Worm (Caenorhabditis elegans): ENCODE measurements around the gene sna-3.
A peak's percentile ranks its signal among the peaks of the same experiment; 100 is the strongest.

Gene sna-3

DNA sequence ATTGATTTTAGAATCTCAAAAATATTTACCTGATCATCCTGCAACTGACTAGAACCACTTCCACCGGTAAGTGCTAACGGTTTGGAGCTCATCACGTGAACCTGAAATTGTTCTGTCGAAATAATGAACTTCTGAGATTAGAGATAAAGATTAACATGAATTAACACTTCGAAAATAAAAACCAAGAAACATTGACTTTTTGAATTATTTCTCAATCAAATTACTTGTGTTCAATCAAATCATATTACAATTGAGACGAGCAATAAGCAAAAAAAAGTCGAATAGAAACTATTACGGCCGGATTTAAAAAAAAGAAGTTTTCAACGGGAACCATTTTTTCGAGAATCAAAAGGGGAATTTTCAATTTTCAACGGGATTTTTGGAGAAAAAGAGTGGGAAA lies 39.7 kb upstream of the sna-3 start, which contains the start of gene bcas-2:
TSS of gene bcas-2 (minus strand) at position 101 of the 400 bp plus-strand sequence.
- TF ChIP-seq snpc-1.2 (GFP tag; IDR thresholded peaks at IDR 0.05) (no peak), zag-1 (tag; optimal IDR thresholded peaks at IDR 0.05) (no peak), tra-1 (GFP tag; IDR thresholded peaks at IDR 0.05) (no peak)

DNA sequence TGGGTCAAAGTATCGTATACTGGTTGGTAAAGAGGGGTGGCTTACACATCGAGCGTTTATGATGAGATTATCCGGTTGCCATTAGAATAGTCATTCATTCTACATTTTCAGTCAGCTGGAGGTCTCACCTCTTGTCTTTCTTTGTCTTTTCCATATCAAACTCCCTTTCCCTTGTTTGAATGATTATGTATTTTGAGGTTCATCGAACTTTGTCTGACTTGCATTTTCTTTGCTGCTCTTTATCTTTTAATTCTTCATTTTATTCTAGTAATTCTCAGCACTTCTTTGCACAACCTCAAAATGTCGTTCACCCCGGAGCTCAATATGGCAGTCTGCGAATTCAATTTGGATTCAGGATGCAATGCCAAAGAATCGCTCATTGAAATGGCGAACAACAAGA lies 34.5 kb upstream of the sna-3 start, which contains the start of gene T12A2.3:
TSS of gene T12A2.3 (plus strand) at position 301 of the 400 bp plus-strand sequence.
- TF ChIP-seq set-16 (GFP tag; IDR thresholded peaks at IDR 0.05) (no peak), nhr-42 (GFP tag; IDR thresholded peaks at IDR 0.05) (no peak), tra-1 (GFP tag; IDR thresholded peaks at IDR 0.05) (no peak), F37D6.2 (tag; optimal IDR thresholded peaks at IDR 0.05) (no peak), lin-39 (tag; optimal IDR thresholded peaks at IDR 0.05) (no peak), ceh-20 (GFP tag; IDR thresholded peaks at IDR 0.05) (no peak), lin-38 (GFP tag; IDR thresholded peaks at IDR 0.05) (no peak), ceh-62 (tag; optimal IDR thresholded peaks at IDR 0.05) (no peak), lin-15B (tag; optimal IDR thresholded peaks at IDR 0.05) (no peak), unc-39 (tag; optimal IDR thresholded peaks at IDR 0.05) (no peak), attf-4 (tag; optimal IDR thresholded peaks at IDR 0.05) (no peak)

DNA sequence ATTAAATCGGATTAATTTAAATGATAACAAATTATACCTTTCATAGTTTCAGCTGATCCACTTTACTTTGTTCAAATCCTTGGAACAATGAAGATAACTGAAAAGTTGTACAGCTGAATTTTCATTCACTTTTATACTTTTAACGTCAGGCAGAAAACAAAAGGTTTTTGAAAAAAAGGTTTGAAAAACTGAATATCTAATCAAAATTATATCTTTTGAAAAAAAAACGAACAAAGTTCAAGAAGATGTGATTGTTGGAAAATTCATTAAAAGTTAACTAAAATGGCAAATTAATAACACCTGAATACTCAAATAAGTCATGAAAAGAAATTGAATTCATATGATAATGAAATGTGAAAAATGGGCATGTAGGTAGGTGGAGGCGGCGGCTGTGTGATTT lies 30.6 kb upstream of the sna-3 start, which contains the start of gene T12A2.21:
TSS of gene T12A2.21 (minus strand) at position 101 of the 400 bp plus-strand sequence.
- TF ChIP-seq attf-4 (tag; optimal IDR thresholded peaks at IDR 0.05) (no peak), zip-11 (GFP tag; IDR thresholded peaks at IDR 0.05) (no peak), daf-8 (GFP tag; IDR thresholded peaks at IDR 0.05) (no peak), Y5F2A.4 (GFP tag; optimal IDR thresholded peaks at IDR 0.05) (no peak), R02D3.7 (tag; optimal IDR thresholded peaks at IDR 0.05) (no peak), nhr-41 (GFP tag; IDR thresholded peaks at IDR 0.05) (no peak), T20F7.1 (GFP tag; optimal IDR thresholded peaks at IDR 0.05) (no peak), dpl-1 (GFP tag; optimal IDR thresholded peaks at IDR 0.05) (no peak), zfp-2 (tag; optimal IDR thresholded peaks at IDR 0.05) (no peak), F49E8.2 (tag; optimal IDR thresholded peaks at IDR 0.05; ENCODE audit: borderline replicate concordance) (no peak), saeg-2 (GFP tag; IDR thresholded peaks at IDR 0.05) (no peak), F37D6.2 (tag; optimal IDR thresholded peaks at IDR 0.05) (no peak), nhr-111 (GFP tag; optimal IDR thresholded peaks at IDR 0.05) (no peak), tag-97 (GFP tag; IDR thresholded peaks at IDR 0.05) (no peak), lsy-2 (tag; optimal IDR thresholded peaks at IDR 0.05) (no peak), hmg-1.1 (GFP tag; IDR thresholded peaks at IDR 0.05) (no peak), hlh-11 (tag; optimal IDR thresholded peaks at IDR 0.05) (no peak), cey-2 (tag; optimal IDR thresholded peaks at IDR 0.05; ENCODE audit: borderline replicate concordance, insufficient read depth) (no peak)

DNA sequence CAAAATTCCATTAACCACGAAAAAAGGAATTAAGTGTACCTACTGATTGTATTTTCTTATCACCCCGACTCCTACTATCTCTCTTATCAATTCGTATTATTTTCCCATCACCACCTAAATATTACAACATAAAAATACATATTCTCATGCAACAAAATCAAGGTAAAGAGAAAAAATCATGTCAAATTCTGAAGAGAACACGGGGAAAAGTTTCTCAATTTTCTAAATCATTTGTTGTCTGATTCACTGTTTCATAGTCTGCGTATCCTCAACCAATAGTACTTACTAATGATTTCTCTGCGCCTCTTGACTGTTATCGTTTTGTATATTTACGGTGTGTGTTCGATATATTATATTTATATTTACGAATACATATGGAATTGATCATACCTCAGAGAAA lies 25.9 kb upstream of the sna-3 start:
- no peak for TF ChIP-seq ceh-44 (GFP tag; IDR thresholded peaks at IDR 0.05)
- TF ChIP-seq mxl-3 (GFP tag; optimal IDR thresholded peaks at IDR 0.05) = peak; percentile 51
- TF ChIP-seq vab-7 (GFP tag; IDR thresholded peaks at IDR 0.05) = no peak
- peak; percentile 77 for TF ChIP-seq dve-1 (tag; optimal IDR thresholded peaks at IDR 0.05; ENCODE audit: insufficient read depth)
- no peak for TF ChIP-seq lin-39 (tag; optimal IDR thresholded peaks at IDR 0.05)
- TF ChIP-seq php-3 (GFP tag; IDR thresholded peaks at IDR 0.05) = peak; percentile 73
- no peak for TF ChIP-seq cey-2 (tag; optimal IDR thresholded peaks at IDR 0.05; ENCODE audit: borderline replicate concordance, insufficient read depth)
- TF ChIP-seq Y75B8A.6 (GFP tag; IDR thresholded peaks at IDR 0.05) = no peak
- no peak for TF ChIP-seq nhr-6 (tag; optimal IDR thresholded peaks at IDR 0.05)
- TF ChIP-seq nhr-77 (tag; optimal IDR thresholded peaks at IDR 0.05) = peak; percentile 74
- no peak for TF ChIP-seq Y48G9A.11 (GFP tag; IDR thresholded peaks at IDR 0.05)
- no peak for TF ChIP-seq hmg-1.1 (GFP tag; IDR thresholded peaks at IDR 0.05)
- no peak for TF ChIP-seq hlh-11 (tag; optimal IDR thresholded peaks at IDR 0.05)
- no peak for TF ChIP-seq lin-38 (GFP tag; IDR thresholded peaks at IDR 0.05)
- TF ChIP-seq nhr-237 (tag; optimal IDR thresholded peaks at IDR 0.05) = no peak
- TF ChIP-seq duxl-1 (tag; optimal IDR thresholded peaks at IDR 0.05; ENCODE audit: poor library complexity) = no peak
- no peak for TF ChIP-seq Y105C5A.15 (GFP tag; IDR thresholded peaks at IDR 0.05)
- TF ChIP-seq lim-7 (GFP tag; IDR thresholded peaks at IDR 0.05) = no peak
- no peak for TF ChIP-seq snpc-1.2 (GFP tag; IDR thresholded peaks at IDR 0.05)
- peak; percentile 95 for TF ChIP-seq pqm-1 (tag; optimal IDR thresholded peaks at IDR 0.05)
- no peak for TF ChIP-seq aly-2 (tag; optimal IDR thresholded peaks at IDR 0.05)
- TF ChIP-seq ceh-28 (tag; optimal IDR thresholded peaks at IDR 0.05) = no peak
- TF ChIP-seq daf-16 (GFP tag; optimal IDR thresholded peaks at IDR 0.05) = no peak
- peak; percentile 80 for TF ChIP-seq daf-16 (tag; optimal IDR thresholded peaks at IDR 0.05)

Data from whole organism, L4 larva.